Worm (Caenorhabditis elegans) whole organism, L1 larva: ENCODE measurements around the gene sipa-1.

Experiments
- C04F5.9 ChIP-seq: sonication (generic microtip); optimal IDR thresholded peaks from 2 replicates; lab custom pipeline; 2016; ENCODE audit warnings: missing genetic modification characterization, missing compliant biosample characterization
- F16B12.6 ChIP-seq: fragments of 150-350 bp; optimal IDR thresholded peaks from 2 replicates; lab custom pipeline; 2014; ENCODE audit warnings: missing biosample characterization, missing genetic modification characterization
- alr-1 ChIP-seq: fragments of 200-800 bp; sonication (Bioruptor generic); optimal IDR thresholded peaks from 2 replicates; lab custom pipeline; 2018; ENCODE audit warnings: borderline replicate concordance, mild to moderate bottlenecking, missing genetic modification characterization, missing compliant biosample characterization
- ama-1 ChIP-seq: fragments of 150-350 bp; optimal IDR thresholded peaks from 2 replicates; lab custom pipeline; 2014
- blmp-1 ChIP-seq: fragments of 150-350 bp; optimal IDR thresholded peaks from 2 replicates; lab custom pipeline; 2014; ENCODE audit warnings: missing biosample characterization, missing genetic modification characterization
- ceh-63 ChIP-seq: fragments of 200-800 bp; sonication (Bioruptor generic); optimal IDR thresholded peaks from 2 replicates; lab custom pipeline; 2018; ENCODE audit warnings: mild to moderate bottlenecking, missing genetic modification characterization, missing compliant biosample characterization
- ceh-90 ChIP-seq: sonication (generic microtip); optimal IDR thresholded peaks from 2 replicates; lab custom pipeline; 2016; ENCODE audit warnings: missing genetic modification characterization, missing compliant biosample characterization
- ces-1 ChIP-seq: fragments of 150-350 bp; optimal IDR thresholded peaks from 2 replicates; lab custom pipeline; 2014; ENCODE audit warnings: missing biosample characterization, missing genetic modification reagents, missing genetic modification characterization
- dpl-1 ChIP-seq, 3 experiments: fragments of 150-350 bp in 2 of 3; sonication (generic microtip) in 1 of 3; optimal IDR thresholded peaks; 2 replicates each; lab custom pipeline; 2014 to 2017; ENCODE audit warnings: missing biosample characterization in 3 of 3, missing genetic modification characterization in 3 of 3, missing genetic modification reagents in 3 of 3
- efl-1 ChIP-seq, 4 experiments: fragments of 150-350 bp; optimal IDR thresholded peaks in 3 of 4; peaks in 1 of 4; 1 replicate in 1 of 4; 2 replicates in 3 of 4; lab custom pipeline; 2014; ENCODE audit warnings: missing biosample characterization in 2 of 4, missing genetic modification characterization in 2 of 4, missing genetic modification reagents in 2 of 4
- efl-3 ChIP-seq: fragments of 200-800 bp; sonication (Bioruptor generic); optimal IDR thresholded peaks from 2 replicates; lab custom pipeline; 2018; ENCODE audit warnings: mild to moderate bottlenecking, missing genetic modification characterization, missing compliant biosample characterization
- egl-27 ChIP-seq, 2 experiments: fragments of 150-350 bp in 1 of 2; sonication (generic microtip); optimal IDR thresholded peaks; 3 replicates each; lab custom pipeline; 2017 to 2018; ENCODE audit warnings: missing biosample characterization in 2 of 2, missing genetic modification characterization in 2 of 2, missing genetic modification reagents in 2 of 2
- elt-2 ChIP-seq: sonication (generic microtip); optimal IDR thresholded peaks from 2 replicates; lab custom pipeline; 2016; ENCODE audit warnings: missing genetic modification characterization, mild to moderate bottlenecking, inconsistent platforms, missing compliant biosample characterization, missing genetic modification reagents
- elt-3 ChIP-seq, 6 experiments: fragments of 150-350 bp in 1 of 6; sonication (generic microtip); optimal IDR thresholded peaks; 2 replicates each; lab custom pipeline; 2017 to 2018; ENCODE audit warnings: missing biosample characterization in 6 of 6, missing genetic modification characterization in 6 of 6, inconsistent platforms in 1 of 6
- ets-5 ChIP-seq: fragments of 200-800 bp; sonication (Bioruptor generic); IDR thresholded peaks from 2 replicates; pipeline ENCODE4 v1.3.6; 2022; ENCODE audit warnings: missing genetic modification characterization, missing compliant biosample characterization
- fos-1 ChIP-seq: fragments of 150-350 bp; optimal IDR thresholded peaks from 2 replicates; lab custom pipeline; 2014; ENCODE audit warnings: missing biosample characterization, missing genetic modification characterization
- hlh-17 ChIP-seq: fragments of 200-800 bp; sonication (Bioruptor generic); optimal IDR thresholded peaks from 2 replicates; lab custom pipeline; 2018; ENCODE audit warnings: missing genetic modification characterization, mild to moderate bottlenecking, missing compliant biosample characterization, moderate library complexity, borderline replicate concordance
- hlh-4 ChIP-seq: sonication (generic microtip); optimal IDR thresholded peaks from 2 replicates; lab custom pipeline; 2016; ENCODE audit warnings: mild to moderate bottlenecking, missing genetic modification characterization, missing compliant biosample characterization
- irx-1 ChIP-seq: sonication (generic microtip); optimal IDR thresholded peaks from 2 replicates; lab custom pipeline; 2016; ENCODE audit warnings: missing genetic modification characterization, missing compliant biosample characterization
- lin-13 ChIP-seq: fragments of 150-350 bp; optimal IDR thresholded peaks from 2 replicates; lab custom pipeline; 2014; ENCODE audit warnings: missing biosample characterization, missing genetic modification reagents, missing genetic modification characterization
- lin-14 ChIP-seq: fragments of 200-800 bp; sonication (Bioruptor generic); optimal IDR thresholded peaks from 2 replicates; lab custom pipeline; 2018; ENCODE audit warnings: mild to moderate bottlenecking, missing genetic modification characterization, moderate library complexity, missing compliant biosample characterization
- lin-35 ChIP-seq, 2 experiments: fragments of 150-350 bp; optimal IDR thresholded peaks; 2 replicates each; lab custom pipeline; 2014; ENCODE audit warnings: missing biosample characterization in 2 of 2, missing genetic modification characterization in 2 of 2, missing genetic modification reagents in 2 of 2
- lsy-2 ChIP-seq, 2 experiments: fragments of 150-350 bp; optimal IDR thresholded peaks; 2 replicates each; lab custom pipeline; 2014; ENCODE audit warnings: missing biosample characterization in 2 of 2, missing genetic modification characterization in 2 of 2
- mep-1 ChIP-seq: fragments of 150-350 bp; optimal IDR thresholded peaks from 2 replicates; lab custom pipeline; 2014; ENCODE audit warnings: missing biosample characterization, missing genetic modification characterization
- nhr-11 ChIP-seq: fragments of 150-350 bp; optimal IDR thresholded peaks from 2 replicates; lab custom pipeline; 2014; ENCODE audit warnings: missing biosample characterization, missing genetic modification characterization
- nhr-19 ChIP-seq: fragments of 200-800 bp; sonication (Bioruptor generic); conservative IDR thresholded peaks from 2 replicates; pipeline ENCODE4 v1.3.6; 2022; ENCODE audit warnings: missing genetic modification characterization, missing compliant biosample characterization
- nhr-20 ChIP-seq: sonication (generic microtip); optimal IDR thresholded peaks from 2 replicates; lab custom pipeline; 2016; ENCODE audit warnings: mild to moderate bottlenecking, missing genetic modification characterization, missing compliant biosample characterization
- nhr-71 ChIP-seq: sonication (generic microtip); optimal IDR thresholded peaks from 2 replicates; lab custom pipeline; 2016; ENCODE audit warnings: mild to moderate bottlenecking, missing genetic modification characterization, moderate library complexity, missing compliant biosample characterization
- nhr-76 ChIP-seq: sonication (generic microtip); optimal IDR thresholded peaks from 2 replicates; lab custom pipeline; 2017; ENCODE audit warnings: missing biosample characterization, missing genetic modification characterization
- nhr-84 ChIP-seq: sonication (generic microtip); optimal IDR thresholded peaks from 2 replicates; lab custom pipeline; 2017; ENCODE audit warnings: missing biosample characterization, missing genetic modification characterization
- nhr-85 ChIP-seq: sonication (generic microtip); peaks from one replicate; lab custom pipeline; 2016; ENCODE audit warnings: missing genetic modification characterization, inconsistent platforms, missing compliant biosample characterization
- nhr-90 ChIP-seq: sonication (generic microtip); optimal IDR thresholded peaks from 2 replicates; lab custom pipeline; 2016; ENCODE audit warnings: mild to moderate bottlenecking, missing genetic modification characterization, missing compliant biosample characterization; ENCODE audit not compliant: poor library complexity
- snu-23 ChIP-seq: sonication (generic microtip); optimal IDR thresholded peaks from 2 replicates; lab custom pipeline; 2016; ENCODE audit warnings: missing genetic modification characterization, missing compliant biosample characterization
- sox-4 ChIP-seq: sonication (generic microtip); optimal IDR thresholded peaks from 2 replicates; lab custom pipeline; 2016; ENCODE audit warnings: missing genetic modification characterization, missing compliant biosample characterization
- sptf-1 ChIP-seq: fragments of 150-350 bp; optimal IDR thresholded peaks from 2 replicates; lab custom pipeline; 2014; ENCODE audit warnings: missing biosample characterization, missing genetic modification characterization
- tbx-2 ChIP-seq: sonication (generic microtip); optimal IDR thresholded peaks from 2 replicates; lab custom pipeline; 2016; ENCODE audit warnings: missing genetic modification characterization, missing compliant biosample characterization
- tlp-1 ChIP-seq: fragments of 150-350 bp; optimal IDR thresholded peaks from 2 replicates; lab custom pipeline; 2014; ENCODE audit warnings: missing biosample characterization, missing genetic modification characterization
- unc-130 ChIP-seq: fragments of 150-350 bp; optimal IDR thresholded peaks from 2 replicates; lab custom pipeline; 2017; ENCODE audit warnings: missing biosample characterization, missing genetic modification characterization, inconsistent platforms
- unc-86 ChIP-seq: sonication (generic microtip); optimal IDR thresholded peaks from 2 replicates; lab custom pipeline; 2016; ENCODE audit warnings: missing genetic modification characterization, missing compliant biosample characterization
- unc-98 ChIP-seq: fragments of 200-800 bp; sonication (Bioruptor generic); IDR thresholded peaks from 2 replicates; pipeline ENCODE4 v1.3.6; 2022; ENCODE audit warnings: missing genetic modification characterization, missing compliant biosample characterization
- zip-4 ChIP-seq: fragments of 200-800 bp; sonication (Bioruptor generic); optimal IDR thresholded peaks from 2 replicates; lab custom pipeline; 2018; ENCODE audit warnings: mild to moderate bottlenecking, missing genetic modification characterization, moderate library complexity, missing compliant biosample characterization
- ztf-11 ChIP-seq, 2 experiments: sonication (generic microtip); optimal IDR thresholded peaks; 2 replicates each; lab custom pipeline; 2016 to 2017; ENCODE audit warnings: missing genetic modification characterization in 2 of 2, missing biosample characterization in 1 of 2, missing compliant biosample characterization in 1 of 2
- ztf-4 ChIP-seq: fragments of 150-350 bp; optimal IDR thresholded peaks from 2 replicates; lab custom pipeline; 2014; ENCODE audit warnings: missing biosample characterization, missing genetic modification characterization

The sipa-1 gene

ce11 chrV:11615948-11616681 lies 21.0 kb downstream of the sipa-1 start, which contains the start of gene nlp-24 (continued):
- TF ChIP-seq alr-1 (tag; lab: Kevin White, UChicago): no peak
- no peak for TF ChIP-seq ama-1 (lab: Kevin White, UChicago)

ce11 chrV:11614805-11615497 lies 22.1 kb downstream of the sipa-1 start:
- no peak for TF ChIP-seq ztf-4 (tag; lab: Kevin White, UChicago)
- TF ChIP-seq blmp-1: peak; percentile 5
- peak; percentile 64 for TF ChIP-seq nhr-71
- peak; percentile 40 for TF ChIP-seq mep-1 (tag; lab: Kevin White, UChicago)
- peak; percentile 46 for TF ChIP-seq tbx-2
- TF ChIP-seq sox-4 (tag; lab: Kevin White, UChicago): no peak
- no peak for TF ChIP-seq ceh-90 (tag; lab: Kevin White, UChicago)
- 0 out of 2 replicates have a peak, but pooled peaks have one; percentile 15 for TF ChIP-seq nhr-19 (GFP tag; lab: Robert Waterston, UW)
- peak in 3 of 6 experiments; percentile 69 to 96 (median 94) for TF ChIP-seq elt-3 (tag; optimal IDR thresholded peaks at IDR 0.05; lab: Kevin White, UChicago)
- peak; percentile 89 for TF ChIP-seq elt-2 (tag; lab: Kevin White, UChicago)
- TF ChIP-seq efl-3 (GFP tag; lab: Kevin White, UChicago): no peak
- peak in 1 of 2 experiments; percentile 0 for TF ChIP-seq lin-35 (GFP tag; optimal IDR thresholded peaks at IDR 0.05; lab: Kevin White, UChicago)
- peak; percentile 77 for TF ChIP-seq nhr-20 (tag; lab: Kevin White, UChicago)
- TF ChIP-seq snu-23 (GFP tag; lab: Kevin White, UChicago): peak; percentile 49
- TF ChIP-seq nhr-85 (tag; lab: Kevin White, UChicago): peak; percentile 93
- TF ChIP-seq efl-1 (optimal IDR thresholded peaks at IDR 0.05; lab: Kevin White, UChicago): no peak
- peak in 1 of 2 experiments; percentile 20 for TF ChIP-seq efl-1 (GFP tag; optimal IDR thresholded peaks at IDR 0.05 in 1 of 2; lab: Kevin White, UChicago)
- peak; percentile 69 for TF ChIP-seq lin-14 (GFP tag; lab: Kevin White, UChicago)
- no peak for TF ChIP-seq nhr-84 (tag; lab: Kevin White, UChicago)
- no peak for TF ChIP-seq zip-4
- TF ChIP-seq nhr-90 (tag; lab: Kevin White, UChicago): peak; percentile 49

- TF ChIP-seq ceh-63 (GFP tag; lab: Kevin White, UChicago): no peak
- no peak for TF ChIP-seq unc-86 (tag; lab: Kevin White, UChicago)
- no peak for TF ChIP-seq hlh-17 (GFP tag; lab: Kevin White, UChicago)
These were observed 24.1 kb downstream of the sipa-1 start, which contains the start of gene tag-290 for ce11 chrV:11613007-11613406. TSS of gene tag-290 (plus strand) at chrV:11613307.

ce11 chrV:11610481-11610880 lies 26.6 kb downstream of the sipa-1 start, which contains the start of gene sas-5:
TSS of gene sas-5 (plus strand) at chrV:11610737.
- TF ChIP-seq mep-1 (tag; lab: Kevin White, UChicago) (peak; percentile 72), unc-130 (tag; lab: Kevin White, UChicago) (peak; percentile 83), dpl-1 (GFP tag; optimal IDR thresholded peaks at IDR 0.05; lab: Kevin White, UChicago) (peak; percentile 85 to 92 (median 90)), hlh-4 (tag; lab: Kevin White, UChicago) (no peak), ceh-63 (GFP tag; lab: Kevin White, UChicago) (no peak), ztf-11 (tag; optimal IDR thresholded peaks at IDR 0.05; lab: Kevin White, UChicago) (peak in 1 of 2 experiments; percentile 61), nhr-20 (tag; lab: Kevin White, UChicago) (peak; percentile 86), nhr-76 (no peak), egl-27 (tag; optimal IDR thresholded peaks at IDR 0.05; lab: Kevin White, UChicago) (no peak), efl-3 (GFP tag; lab: Kevin White, UChicago) (no peak), nhr-85 (tag; lab: Kevin White, UChicago) (peak; percentile 89), F16B12.6 (tag; lab: Kevin White, UChicago) (peak; percentile 37), tlp-1 (no peak), ets-5 (GFP tag; lab: Robert Waterston, UW) (no peak), nhr-19 (GFP tag; lab: Robert Waterston, UW) (peak; percentile 82), sptf-1 (tag; lab: Kevin White, UChicago) (no peak), hlh-17 (GFP tag; lab: Kevin White, UChicago) (no peak), lin-13 (GFP tag; lab: Kevin White, UChicago) (peak; percentile 57), irx-1 (tag; lab: Kevin White, UChicago) (peak; percentile 59), unc-98 (no peak), C04F5.9 (peak; percentile 4), lsy-2 (tag; optimal IDR thresholded peaks at IDR 0.05; lab: Kevin White, UChicago) (peak; percentile 75 to 76), nhr-11 (peak; percentile 2), fos-1 (tag; lab: Kevin White, UChicago) (no peak), ces-1 (GFP tag; lab: Kevin White, UChicago) (no peak)
